Worm (Caenorhabditis elegans): ENCODE results near the gene F55B11.6.
"Not testable (repeated sequence)": the region's sequence is repeated elsewhere in the genome, so short reads cannot be mapped to it uniquely, and the experiment has no call there.

F55B11.6 gene

ce11 chrIV:14445191-14445795 is 28.3 kb upstream of the F55B11.6 start:
- TF ChIP-seq sem-2 (GFP tag; optimal IDR thresholded peaks at IDR 0.05) (no peak), nhr-2 (tag; optimal IDR thresholded peaks at IDR 0.05) (no peak), ceh-39 (tag; optimal IDR thresholded peaks at IDR 0.05) (no peak), nhr-12 (tag; optimal IDR thresholded peaks at IDR 0.05) (no peak), sptf-1 (tag; optimal IDR thresholded peaks at IDR 0.05) (no peak), lsy-2 (tag; optimal IDR thresholded peaks at IDR 0.05) (no peak), blmp-1 (tag; optimal IDR thresholded peaks at IDR 0.05) (no peak), lin-13 (tag; optimal IDR thresholded peaks at IDR 0.05) (no peak), nhr-28 (tag; optimal IDR thresholded peaks at IDR 0.05) (no peak), lin-32 (GFP tag; optimal IDR thresholded peaks at IDR 0.05) (no peak), elt-3 (tag; optimal IDR thresholded peaks at IDR 0.05) (no peak), mep-1 (tag; optimal IDR thresholded peaks at IDR 0.05) (no peak), nhr-76 (tag; optimal IDR thresholded peaks at IDR 0.05) (no peak), mab-5 (tag; optimal IDR thresholded peaks at IDR 0.05) (no peak), tbx-8 (GFP tag; optimal IDR thresholded peaks at IDR 0.05) (no peak)

ce11 chrIV:14444077-14444476 is 27.0 kb upstream of the F55B11.6 start, which contains the start of gene tra-3:
tra-3 (minus strand) TSS chrIV:14444183.
- TF ChIP-seq nhr-28 (tag; optimal IDR thresholded peaks at IDR 0.05) = no peak
- no peak for TF ChIP-seq zip-8 (tag; optimal IDR thresholded peaks at IDR 0.05)
- no peak for TF ChIP-seq nhr-12 (tag; optimal IDR thresholded peaks at IDR 0.05)
- no peak for TF ChIP-seq sptf-1 (tag; optimal IDR thresholded peaks at IDR 0.05)
- no peak for TF ChIP-seq lin-32 (GFP tag; optimal IDR thresholded peaks at IDR 0.05)
- TF ChIP-seq cnd-1 (tag; optimal IDR thresholded peaks at IDR 0.05) = no peak
- TF ChIP-seq ceh-83 (GFP tag; optimal IDR thresholded peaks at IDR 0.05) = no peak
- TF ChIP-seq elt-1 (tag; optimal IDR thresholded peaks at IDR 0.05; ENCODE audit: borderline replicate concordance, insufficient read depth) = no peak
- no peak for TF ChIP-seq pha-4 (tag; optimal IDR thresholded peaks at IDR 0.05)
- no peak for TF ChIP-seq hlh-1 (tag; optimal IDR thresholded peaks at IDR 0.05)
- TF ChIP-seq elt-3 (tag; optimal IDR thresholded peaks at IDR 0.05) = no peak
- no peak for TF ChIP-seq mep-1 (tag; optimal IDR thresholded peaks at IDR 0.05)
- TF ChIP-seq mls-2 (tag; optimal IDR thresholded peaks at IDR 0.05) = no peak

DNA sequence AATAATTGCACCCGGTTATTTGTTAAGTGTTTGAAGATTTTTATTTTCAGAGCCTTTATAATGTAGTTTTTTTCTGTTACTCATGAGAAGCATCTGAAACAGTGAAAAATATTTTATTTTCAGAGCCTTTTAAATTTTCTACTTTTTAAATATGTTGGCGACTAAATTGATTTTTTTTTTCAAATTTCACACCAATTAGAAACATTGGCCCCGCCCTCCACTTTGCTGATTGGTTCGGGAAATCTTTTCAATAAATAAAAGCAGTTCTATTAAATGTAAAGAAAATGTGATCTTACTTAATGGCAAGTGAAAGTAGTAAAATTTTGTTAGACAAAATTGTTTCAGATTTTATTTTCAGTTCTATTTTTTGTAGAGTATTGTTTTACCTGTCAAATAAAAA is 20.4 kb upstream of the F55B11.6 start:
- no peak for TF ChIP-seq tbx-8 (GFP tag; optimal IDR thresholded peaks at IDR 0.05)

ce11 chrIV:14435902-14436301 is 18.9 kb upstream of the F55B11.6 start:
- TF ChIP-seq mab-5 (tag; optimal IDR thresholded peaks at IDR 0.05) = no peak

DNA sequence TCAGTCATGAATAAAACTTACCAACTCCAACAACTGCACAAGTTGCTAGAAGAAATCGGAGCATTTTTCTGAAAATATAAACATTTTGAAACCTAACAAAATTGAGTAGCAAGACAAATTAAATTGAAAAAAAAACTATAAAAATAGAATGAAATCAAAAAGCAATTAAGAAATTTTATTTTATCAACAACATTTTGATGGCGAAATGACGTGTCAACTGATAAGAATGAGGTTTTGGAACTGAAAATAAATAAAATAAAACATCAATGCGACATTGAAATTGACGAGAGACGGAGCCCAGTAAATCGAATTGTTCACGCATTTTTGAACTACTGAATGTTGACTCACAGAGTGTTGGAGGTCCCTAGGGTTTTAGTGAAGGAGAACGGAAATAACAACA is 13.8 kb upstream of the F55B11.6 start, which contains the start of gene F55B11.4:
TSS of gene F55B11.4 (minus strand) at position 68 of the 400 bp plus-strand sequence.
- TF ChIP-seq unc-39 (tag; optimal IDR thresholded peaks at IDR 0.05) (no peak), cnd-1 (tag; optimal IDR thresholded peaks at IDR 0.05) (no peak), nhr-28 (tag; optimal IDR thresholded peaks at IDR 0.05) (no peak), unc-62 (GFP tag; optimal IDR thresholded peaks at IDR 0.05) (no peak), nhr-2 (tag; optimal IDR thresholded peaks at IDR 0.05) (no peak), lsy-2 (tag; optimal IDR thresholded peaks at IDR 0.05) (no peak), ztf-11 (tag; optimal IDR thresholded peaks at IDR 0.05) (no peak), mep-1 (tag; optimal IDR thresholded peaks at IDR 0.05) (no peak), nhr-237 (tag; optimal IDR thresholded peaks at IDR 0.05) (no peak), ceh-83 (GFP tag; optimal IDR thresholded peaks at IDR 0.05) (no peak)

DNA sequence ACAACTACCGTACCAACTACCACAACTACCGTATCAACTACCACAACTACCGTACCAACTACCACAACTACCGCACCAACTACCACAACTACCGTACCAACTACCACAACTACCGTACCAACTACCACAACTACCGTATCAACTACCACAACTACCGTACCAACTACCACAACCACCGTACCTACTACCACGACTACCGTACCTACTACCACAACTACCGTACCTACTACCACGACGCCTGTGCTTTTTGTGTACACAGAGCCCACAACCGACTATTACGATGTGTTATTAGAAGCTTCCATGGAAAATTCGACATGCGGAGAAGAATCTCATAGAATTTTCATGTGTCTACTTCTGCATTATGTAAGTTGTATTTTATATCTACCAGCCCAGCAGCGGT is 10.4 kb upstream of the F55B11.6 start, which contains the start of gene F55B11.5:
TSS of gene F55B11.5 (plus strand) at position 301 of the 400 bp plus-strand sequence.
- TF ChIP-seq sem-2 (GFP tag; optimal IDR thresholded peaks at IDR 0.05); ceh-83 (GFP tag; optimal IDR thresholded peaks at IDR 0.05); mep-1 (tag; optimal IDR thresholded peaks at IDR 0.05): not testable (repeated sequence)

DNA sequence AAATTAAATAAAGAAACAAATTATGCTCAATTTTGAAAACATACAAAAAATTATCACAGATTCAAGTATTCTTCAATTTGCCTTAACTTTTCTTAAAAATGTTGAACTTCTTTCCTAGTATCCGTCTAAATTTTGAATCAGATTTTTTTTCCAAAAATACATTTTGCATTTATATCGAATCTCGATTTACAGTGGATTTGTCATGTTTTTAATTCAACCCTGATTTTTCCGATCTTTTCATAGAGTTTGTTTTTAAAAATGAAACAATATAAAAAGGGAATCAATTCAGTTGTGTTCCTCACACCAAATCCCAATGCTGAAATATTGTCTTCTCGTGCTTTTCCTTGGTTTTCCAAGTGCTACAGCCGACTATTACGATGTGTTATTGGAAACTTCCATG is 7.4 kb upstream of the F55B11.6 start, which contains the start of gene F55B11.3:
TSS of gene F55B11.3 (plus strand) at position 301 of the 400 bp plus-strand sequence.
- no peak for TF ChIP-seq elt-1 (tag; optimal IDR thresholded peaks at IDR 0.05; ENCODE audit: borderline replicate concordance, insufficient read depth)
- TF ChIP-seq snpc-4 (tag; optimal IDR thresholded peaks at IDR 0.05) = no peak
- TF ChIP-seq unc-62 (GFP tag; optimal IDR thresholded peaks at IDR 0.05) = no peak
- TF ChIP-seq ceh-83 (GFP tag; optimal IDR thresholded peaks at IDR 0.05) = no peak
- no peak for TF ChIP-seq flh-1 (GFP tag; optimal IDR thresholded peaks at IDR 0.05)
- TF ChIP-seq blmp-1 (tag; optimal IDR thresholded peaks at IDR 0.05) = no peak
- no peak for TF ChIP-seq ceh-39 (tag; optimal IDR thresholded peaks at IDR 0.05)
- TF ChIP-seq unc-120 (tag; optimal IDR thresholded peaks at IDR 0.05; ENCODE audit: poor library complexity, severe bottlenecking) = no peak
- TF ChIP-seq mls-2 (tag; optimal IDR thresholded peaks at IDR 0.05) = no peak
- no peak for TF ChIP-seq zip-8 (tag; optimal IDR thresholded peaks at IDR 0.05)
- TF ChIP-seq M03D4.4 (tag; optimal IDR thresholded peaks at IDR 0.05) = no peak
- no peak for TF ChIP-seq mab-5 (tag; optimal IDR thresholded peaks at IDR 0.05)
- no peak for TF ChIP-seq lin-13 (tag; optimal IDR thresholded peaks at IDR 0.05)

Measured in whole organism, mixed stage, embryonic.